Worm (Caenorhabditis elegans) whole organism, young adult: Measurements from ENCODE around the gene gap-1.

Source experiments
- B0336.3 ChIP-seq: fragments of 200-800 bp; sonication (Bioruptor generic); IDR thresholded peaks from 2 replicates; pipeline ENCODE4 v1.3.6; 2022; ENCODE audit warnings: missing genetic modification characterization, missing compliant biosample characterization
- F22D6.2 ChIP-seq: sonication (generic microtip); optimal IDR thresholded peaks from 2 replicates; lab custom pipeline; 2016; ENCODE audit warnings: mild to moderate bottlenecking, missing genetic modification characterization, missing compliant biosample characterization
- aptf-2 ChIP-seq: fragments of 200-800 bp; sonication (Bioruptor generic); conservative IDR thresholded peaks from 2 replicates; pipeline ENCODE4 v1.3.6; 2022; ENCODE audit warnings: missing genetic modification reagents, missing genetic modification characterization, missing compliant biosample characterization
- aptf-3 ChIP-seq: fragments of 200-800 bp; sonication (Bioruptor generic); IDR thresholded peaks from 2 replicates; pipeline ENCODE4 v1.3.6; 2022; ENCODE audit warnings: missing genetic modification characterization, missing compliant biosample characterization
- bed-2 ChIP-seq: fragments of 200-800 bp; sonication (Bioruptor generic); IDR thresholded peaks from 2 replicates; pipeline ENCODE4 v1.3.6; 2022; ENCODE audit warnings: missing genetic modification reagents, missing genetic modification characterization, missing compliant biosample characterization
- ccch-3 ChIP-seq: fragments of 200-800 bp; sonication (Bioruptor generic); optimal IDR thresholded peaks from 2 replicates; lab custom pipeline; 2018; ENCODE audit warnings: mild to moderate bottlenecking, missing genetic modification characterization, missing compliant biosample characterization
- hlh-12 ChIP-seq: sonication (generic microtip); optimal IDR thresholded peaks from 2 replicates; lab custom pipeline; 2016; ENCODE audit warnings: missing genetic modification characterization, missing compliant biosample characterization
- lsl-1 ChIP-seq: fragments of 200-800 bp; sonication (Bioruptor generic); optimal IDR thresholded peaks from 2 replicates; lab custom pipeline; 2018; ENCODE audit warnings: mild to moderate bottlenecking, missing genetic modification characterization, moderate library complexity, missing compliant biosample characterization
- nfya-1 ChIP-seq: sonication (generic microtip); optimal IDR thresholded peaks from 2 replicates; lab custom pipeline; 2017; ENCODE audit warnings: antibody characterized with exemption, missing compliant biosample characterization, missing genetic modification characterization, borderline replicate concordance; ENCODE audit not compliant: insufficient read depth
- sptf-2 ChIP-seq: fragments of 200-800 bp; sonication (Bioruptor generic); optimal IDR thresholded peaks from 2 replicates; lab custom pipeline; 2018; ENCODE audit warnings: mild to moderate bottlenecking, missing genetic modification characterization, missing compliant biosample characterization
- tbx-9 ChIP-seq: sonication (generic microtip); optimal IDR thresholded peaks from 2 replicates; lab custom pipeline; 2016; ENCODE audit warnings: borderline replicate concordance, missing genetic modification characterization, inconsistent platforms, missing compliant biosample characterization

DNA sequence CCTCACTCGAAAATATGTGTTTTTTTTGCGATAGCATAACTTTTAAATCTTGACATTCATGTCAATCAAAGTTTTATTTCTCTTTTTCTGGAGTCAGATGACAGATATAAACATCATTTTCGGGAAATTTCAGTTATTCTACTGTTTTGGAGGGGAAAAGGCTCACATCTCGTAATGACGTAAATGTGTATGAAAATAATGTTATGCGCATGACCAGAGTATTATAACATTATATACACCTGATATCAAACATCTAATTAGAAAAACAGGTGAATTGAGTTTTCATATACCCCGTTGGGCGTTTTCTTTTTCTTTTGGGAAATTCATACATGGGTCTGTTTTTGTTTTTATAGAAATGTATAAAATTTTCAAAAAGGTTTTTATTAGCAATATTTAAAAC lies 48.1 kb upstream of the gap-1 start:
- TF ChIP-seq F22D6.2 = no peak
- no peak for TF ChIP-seq B0336.3 (GFP tag; lab: Robert Waterston, UW)
- TF ChIP-seq tbx-9 (tag; lab: Kevin White, UChicago) = no peak
- no peak for TF ChIP-seq sptf-2 (GFP tag; lab: Kevin White, UChicago)
- TF ChIP-seq aptf-3 (GFP tag; lab: Robert Waterston, UW) = no peak
- TF ChIP-seq lsl-1 (GFP tag; lab: Kevin White, UChicago) = no peak
- no peak for TF ChIP-seq aptf-2
- no peak for TF ChIP-seq ccch-3 (GFP tag; lab: Kevin White, UChicago)
- no peak for TF ChIP-seq bed-2
- no peak for TF ChIP-seq hlh-12 (tag; lab: Kevin White, UChicago)
- no peak for TF ChIP-seq nfya-1
